Worm (Caenorhabditis elegans) whole organism, L4 larva: Measurements from ENCODE around the gene str-178.

Source experiments
- D1046.2 ChIP-seq: fragments of 200-800 bp; sonication (Bioruptor generic); IDR thresholded peaks from 2 replicates; pipeline ENCODE4 v1.3.6; 2022; ENCODE audit warnings: missing genetic modification characterization, missing compliant biosample characterization
- F10B5.3 ChIP-seq: sonication (generic microtip); optimal IDR thresholded peaks from 2 replicates; lab custom pipeline; 2016; ENCODE audit warnings: mild to moderate bottlenecking, missing genetic modification characterization, missing compliant biosample characterization
- F37D6.2 ChIP-seq: sonication (generic microtip); optimal IDR thresholded peaks from 2 replicates; lab custom pipeline; 2016; ENCODE audit warnings: mild to moderate bottlenecking, missing genetic modification characterization, missing compliant biosample characterization
- T20F7.1 ChIP-seq: fragments of 200-800 bp; sonication (Bioruptor generic); optimal IDR thresholded peaks from 2 replicates; lab custom pipeline; 2018; ENCODE audit warnings: mild to moderate bottlenecking, missing genetic modification characterization, missing compliant biosample characterization
- ZK546.5 ChIP-seq, 2 experiments: sonication (generic microtip); optimal IDR thresholded peaks; 2 replicates each; lab custom pipeline; 2017; ENCODE audit warnings: missing biosample characterization in 2 of 2, missing genetic modification characterization in 2 of 2
- attf-4 ChIP-seq: sonication (generic microtip); optimal IDR thresholded peaks from 3 replicates; lab custom pipeline; 2017; ENCODE audit warnings: missing biosample characterization, missing genetic modification characterization
- ceh-20 ChIP-seq: fragments of 200-800 bp; sonication (Bioruptor generic); IDR thresholded peaks from 2 replicates; pipeline ENCODE4 v1.3.6; 2022; ENCODE audit warnings: missing genetic modification reagents, missing genetic modification characterization, missing compliant biosample characterization
- ces-1 ChIP-seq: fragments of 150-350 bp; sonication (generic microtip); optimal IDR thresholded peaks from 4 replicates; lab custom pipeline; 2014; ENCODE audit warnings: missing biosample characterization, missing genetic modification reagents, missing genetic modification characterization
- daf-16 ChIP-seq, 3 experiments: sonication (generic microtip); optimal IDR thresholded peaks; 2 replicates each; lab custom pipeline; 2016 to 2017; ENCODE audit warnings: missing genetic modification characterization in 3 of 3, missing genetic modification reagents in 3 of 3, mild to moderate bottlenecking in 2 of 3, missing compliant biosample characterization in 2 of 3, missing biosample characterization in 1 of 3, moderate library complexity in 1 of 3
- dve-1 ChIP-seq: sonication (generic microtip); optimal IDR thresholded peaks from 2 replicates; lab custom pipeline; 2017; ENCODE audit warnings: antibody characterized with exemption, mild to moderate bottlenecking, missing genetic modification characterization, missing compliant biosample characterization; ENCODE audit not compliant: insufficient read depth
- egl-43 ChIP-seq: fragments of 200-800 bp; sonication (Bioruptor generic); IDR thresholded peaks from 2 replicates; pipeline ENCODE4 v1.3.6; 2022; ENCODE audit warnings: missing genetic modification reagents, missing genetic modification characterization, missing compliant biosample characterization
- fos-1 ChIP-seq: fragments of 150-350 bp; optimal IDR thresholded peaks from 2 replicates; lab custom pipeline; 2014; ENCODE audit warnings: missing biosample characterization, missing genetic modification characterization
- hlh-11 ChIP-seq: fragments of 200-800 bp; sonication (Bioruptor generic); optimal IDR thresholded peaks from 2 replicates; lab custom pipeline; 2018; ENCODE audit warnings: mild to moderate bottlenecking, missing genetic modification characterization, missing compliant biosample characterization
- hlh-30 ChIP-seq: sonication (generic microtip); optimal IDR thresholded peaks from 2 replicates; lab custom pipeline; 2017; ENCODE audit warnings: antibody characterized with exemption, mild to moderate bottlenecking, missing genetic modification characterization, missing compliant biosample characterization; ENCODE audit not compliant: insufficient read depth
- lin-29 ChIP-seq: fragments of 200-800 bp; sonication (Bioruptor generic); IDR thresholded peaks from 2 replicates; pipeline ENCODE4 v1.3.6; 2022; ENCODE audit warnings: missing genetic modification reagents, missing genetic modification characterization, missing compliant biosample characterization
- lin-38 ChIP-seq: fragments of 200-800 bp; sonication (Bioruptor generic); IDR thresholded peaks from 2 replicates; pipeline ENCODE4 v1.3.6; 2022; ENCODE audit warnings: missing genetic modification reagents, missing genetic modification characterization, missing compliant biosample characterization
- lsy-2 ChIP-seq, 2 experiments: fragments of 150-350 bp in 1 of 2; sonication (generic microtip) in 1 of 2; optimal IDR thresholded peaks; 2 replicates each; lab custom pipeline; 2014 to 2017; ENCODE audit warnings: missing biosample characterization in 2 of 2, missing genetic modification characterization in 2 of 2
- madf-9 ChIP-seq: fragments of 200-800 bp; sonication (Bioruptor generic); conservative IDR thresholded peaks from 2 replicates; pipeline ENCODE4 v1.3.6; 2022; ENCODE audit warnings: missing genetic modification reagents, missing genetic modification characterization, missing compliant biosample characterization
- mdl-1 ChIP-seq, 2 experiments: fragments of 150-350 bp in 1 of 2; sonication (generic microtip) in 1 of 2; optimal IDR thresholded peaks; 2 replicates each; lab custom pipeline; 2014 to 2017; ENCODE audit warnings: missing biosample characterization in 2 of 2, missing genetic modification characterization in 2 of 2
- nhr-102 ChIP-seq: sonication (generic microtip); optimal IDR thresholded peaks from 2 replicates; lab custom pipeline; 2016; ENCODE audit warnings: mild to moderate bottlenecking, missing genetic modification characterization, moderate library complexity, missing compliant biosample characterization
- nhr-11 ChIP-seq: fragments of 150-350 bp; optimal IDR thresholded peaks from 2 replicates; lab custom pipeline; 2014; ENCODE audit warnings: missing biosample characterization, missing genetic modification characterization
- nhr-111 ChIP-seq: fragments of 200-800 bp; sonication (Bioruptor generic); optimal IDR thresholded peaks from 2 replicates; lab custom pipeline; 2018; ENCODE audit warnings: mild to moderate bottlenecking, missing genetic modification characterization, missing compliant biosample characterization
- nhr-28 ChIP-seq: fragments of 150-350 bp; optimal IDR thresholded peaks from 2 replicates; lab custom pipeline; 2014; ENCODE audit warnings: missing biosample characterization, missing genetic modification characterization
- nhr-6 ChIP-seq: fragments of 150-350 bp; optimal IDR thresholded peaks from 2 replicates; lab custom pipeline; 2014; ENCODE audit warnings: missing biosample characterization, missing genetic modification characterization
- nhr-77 ChIP-seq: fragments of 150-350 bp; optimal IDR thresholded peaks from 2 replicates; lab custom pipeline; 2014; ENCODE audit warnings: missing biosample characterization, missing genetic modification characterization
- rbr-2 ChIP-seq: sonication (generic microtip); optimal IDR thresholded peaks from 2 replicates; lab custom pipeline; 2016; ENCODE audit warnings: missing genotype, missing genetic modification characterization, missing compliant biosample characterization
- snpc-1.2 ChIP-seq: fragments of 200-800 bp; sonication (Bioruptor generic); IDR thresholded peaks from 2 replicates; pipeline ENCODE4 v1.3.6; 2022; ENCODE audit warnings: missing genetic modification reagents, missing genetic modification characterization, missing compliant biosample characterization
- snpc-4 ChIP-seq: fragments of 150-350 bp; optimal IDR thresholded peaks from 2 replicates; lab custom pipeline; 2014; ENCODE audit warnings: missing biosample characterization, missing genetic modification characterization
- unc-62 ChIP-seq, 3 experiments: fragments of 150-350 bp in 1 of 3; sonication (generic microtip); optimal IDR thresholded peaks in 2 of 3; peaks in 1 of 3; 1 replicate in 1 of 3; 2 replicates in 2 of 3; lab custom pipeline; 2014 to 2017; ENCODE audit warnings: missing biosample characterization in 3 of 3, missing genetic modification characterization in 3 of 3, missing genetic modification reagents in 3 of 3, missing genotype in 1 of 3
- zip-2 ChIP-seq: fragments of 150-350 bp; optimal IDR thresholded peaks from 2 replicates; lab custom pipeline; 2014; ENCODE audit warnings: missing biosample characterization, missing genetic modification characterization
- ztf-11 ChIP-seq: fragments of 150-350 bp; optimal IDR thresholded peaks from 2 replicates; lab custom pipeline; 2014; ENCODE audit warnings: missing biosample characterization, missing genetic modification characterization

The str-178 gene

DNA sequence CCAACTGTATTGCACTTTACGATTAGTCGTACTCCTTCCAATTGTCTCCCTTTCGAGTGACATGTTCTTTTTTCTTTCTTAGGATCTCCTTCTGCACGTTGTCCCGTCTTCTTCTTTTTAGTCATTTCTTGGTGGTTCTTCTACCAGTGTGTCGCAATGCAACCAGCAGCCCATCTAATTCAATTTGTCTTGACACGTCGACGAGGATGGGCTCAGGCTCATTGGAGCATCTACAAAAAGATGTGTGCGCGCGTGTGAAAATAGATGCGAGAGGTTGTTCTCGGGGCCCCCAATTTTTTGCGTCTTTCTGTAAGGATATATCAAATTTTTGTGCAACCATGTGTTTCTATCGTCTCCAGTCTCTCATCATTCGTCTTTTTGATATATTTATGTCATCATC, 14.7 kb downstream of the str-178 start:
- TF ChIP-seq snpc-1.2 (GFP tag; lab: Robert Waterston, UW) (no peak), ces-1 (GFP tag; lab: Kevin White, UChicago) (peak; percentile 44)

DNA sequence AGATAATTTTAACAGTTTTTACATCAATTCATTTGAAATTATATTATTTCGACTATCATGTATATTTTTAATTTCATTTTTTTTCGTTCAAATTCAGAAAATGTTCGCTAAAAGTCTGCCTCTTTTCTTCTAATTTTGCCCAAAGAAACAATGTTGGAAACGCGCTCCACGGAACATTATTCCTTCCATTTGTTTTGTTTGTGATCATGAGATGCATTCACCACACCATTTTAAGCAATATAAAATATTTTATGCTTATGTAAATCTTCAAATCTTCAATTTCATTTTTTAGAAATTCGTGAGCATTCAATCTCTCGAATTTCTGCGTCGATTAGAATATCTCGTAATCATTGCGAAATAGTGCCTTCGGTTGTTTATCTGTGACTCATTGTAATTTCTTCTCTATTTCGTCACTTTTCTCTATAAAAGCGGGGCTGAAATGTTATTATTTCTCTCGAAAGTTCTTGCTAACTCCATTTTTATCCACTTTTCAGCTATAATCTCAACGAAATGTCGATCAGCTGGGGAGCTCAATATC, 18.9 kb downstream of the str-178 start, which contains the start of gene istr-1:
Gene istr-1 (plus strand): TSS at position 495 of the 538 bp plus-strand sequence.
- no peak for TF ChIP-seq mdl-1 (tag; optimal IDR thresholded peaks at IDR 0.05; lab: Kevin White, UChicago)
- TF ChIP-seq snpc-4 (tag; lab: Kevin White, UChicago), result no peak
- TF ChIP-seq rbr-2 (tag; lab: Kevin White, UChicago), result peak; percentile 0
- TF ChIP-seq nhr-111, result no peak
- peak in 1 of 2 experiments; percentile 47 for TF ChIP-seq lsy-2 (tag; optimal IDR thresholded peaks at IDR 0.05; lab: Kevin White, UChicago)
- TF ChIP-seq ZK546.5 (tag; optimal IDR thresholded peaks at IDR 0.05; lab: Kevin White, UChicago), result no peak
- TF ChIP-seq F10B5.3 (tag; lab: Kevin White, UChicago), result no peak
- TF ChIP-seq T20F7.1 (GFP tag; lab: Kevin White, UChicago), result peak; percentile 38
- TF ChIP-seq hlh-30, result peak; percentile 74
- no peak for TF ChIP-seq daf-16 (GFP tag; optimal IDR thresholded peaks at IDR 0.05; lab: Kevin White, UChicago)
- peak; percentile 39 for TF ChIP-seq daf-16 (tag; optimal IDR thresholded peaks at IDR 0.05; lab: Kevin White, UChicago)
- TF ChIP-seq dve-1 (tag; lab: Kevin White, UChicago), result no peak
- peak; percentile 49 for TF ChIP-seq lin-38 (GFP tag; lab: Robert Waterston, UW)
- peak; percentile 30 for TF ChIP-seq nhr-6 (tag; lab: Kevin White, UChicago)
- peak; percentile 52 for TF ChIP-seq nhr-11

DNA sequence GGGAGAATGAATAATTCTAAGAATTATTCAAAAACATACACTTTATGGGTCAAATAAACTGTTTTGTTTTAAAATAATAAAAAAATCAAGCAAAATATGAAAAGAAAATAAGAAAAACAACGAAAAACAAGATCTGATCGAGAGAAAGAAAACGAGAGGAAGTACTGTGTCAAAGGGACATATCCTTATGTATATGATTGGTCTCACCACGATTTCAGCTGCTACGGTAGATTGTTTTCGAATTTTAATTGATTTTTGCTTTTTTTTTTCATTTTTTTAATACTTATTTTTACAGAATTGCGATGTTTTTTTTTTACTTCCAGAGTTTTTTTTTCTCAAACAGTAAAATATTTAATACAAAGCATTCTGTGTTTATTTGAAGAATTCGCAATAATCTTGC, 19.6 kb downstream of the str-178 start:
- no peak for TF ChIP-seq lsy-2 (tag; optimal IDR thresholded peaks at IDR 0.05; lab: Kevin White, UChicago)
- TF ChIP-seq nhr-77 (tag; lab: Kevin White, UChicago), result no peak
- no peak for TF ChIP-seq ceh-20 (GFP tag; lab: Robert Waterston, UW)
- TF ChIP-seq unc-62 (GFP tag; optimal IDR thresholded peaks at IDR 0.05 in 1 of 2; lab: Kevin White, UChicago), result no peak
- TF ChIP-seq unc-62 (tag; optimal IDR thresholded peaks at IDR 0.05; lab: Kevin White, UChicago), result no peak

DNA sequence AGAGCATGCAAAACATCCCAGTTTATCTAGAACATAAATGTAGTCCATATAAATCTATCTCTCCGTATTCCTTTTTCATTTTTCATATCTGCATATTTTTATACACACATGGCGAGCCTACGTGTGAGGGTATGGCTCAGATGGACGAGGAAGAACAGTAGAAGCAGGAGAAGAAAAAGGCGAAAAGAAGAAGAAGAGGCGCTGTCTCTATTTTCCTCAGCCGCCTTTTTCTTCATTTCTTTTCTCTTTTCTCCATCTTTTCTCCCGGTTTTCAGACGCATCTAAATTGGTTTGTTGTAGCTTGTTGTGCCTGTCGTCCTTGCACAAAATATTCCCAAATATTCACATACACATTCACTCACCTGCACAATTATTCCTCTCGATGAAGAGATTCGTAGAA, 20.4 kb downstream of the str-178 start, which contains the start of gene K10C8.4:
Gene K10C8.4 (plus strand): TSS at position 301 of the 400 bp plus-strand sequence.
- TF ChIP-seq F10B5.3 (tag; lab: Kevin White, UChicago) (no peak), nhr-102 (no peak), egl-43 (no peak), F37D6.2 (tag; lab: Kevin White, UChicago) (no peak)

DNA sequence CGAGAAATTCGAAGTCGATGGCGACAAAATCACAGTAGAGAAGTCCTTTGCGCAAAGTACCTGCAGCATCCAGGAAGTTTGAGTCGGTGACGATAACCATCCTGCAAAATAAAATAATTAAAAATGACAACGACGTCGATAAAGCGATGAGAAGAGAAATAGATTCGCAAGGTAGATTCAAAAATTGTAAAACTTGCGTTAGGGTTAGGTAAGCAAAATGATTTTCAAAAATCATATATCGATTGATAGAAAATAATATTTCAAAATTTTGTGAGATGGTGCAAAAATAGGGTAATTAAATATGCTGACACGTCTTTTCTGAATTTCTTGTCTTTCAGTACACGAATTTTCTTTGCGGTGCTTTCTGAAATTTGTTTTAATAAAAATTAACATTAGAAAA, 21.2 kb downstream of the str-178 start, which contains the start of gene parn-1:
Gene parn-1 (minus strand): TSS at position 101 of the 400 bp plus-strand sequence.
- TF ChIP-seq lin-29, result no peak
- no peak for TF ChIP-seq ztf-11 (tag; lab: Kevin White, UChicago)
- TF ChIP-seq D1046.2, result no peak
- TF ChIP-seq egl-43, result no peak
- no peak for TF ChIP-seq hlh-11 (tag; lab: Kevin White, UChicago)
- no peak for TF ChIP-seq nhr-28 (tag; lab: Kevin White, UChicago)
- no peak for TF ChIP-seq attf-4 (tag; lab: Kevin White, UChicago)
- TF ChIP-seq fos-1 (tag; lab: Kevin White, UChicago), result no peak
- TF ChIP-seq madf-9, result no peak
- TF ChIP-seq zip-2, result no peak
- TF ChIP-seq dve-1 (tag; lab: Kevin White, UChicago), result no peak
- no peak for TF ChIP-seq hlh-30
